Worm (Caenorhabditis elegans) whole organism, L3 larva: ENCODE measurements around the gene aqp-4.

Source experiments
- R02D3.7 ChIP-seq: fragments of 150-350 bp; optimal IDR thresholded peaks from 2 replicates; lab custom pipeline; 2014; ENCODE audit warnings: missing biosample characterization, missing genetic modification characterization
- ZK546.5 ChIP-seq: sonication (generic microtip); optimal IDR thresholded peaks from 2 replicates; lab custom pipeline; 2017; ENCODE audit warnings: missing biosample characterization, missing genetic modification characterization
- aly-2 ChIP-seq: fragments of 150-350 bp; optimal IDR thresholded peaks from 2 replicates; lab custom pipeline; 2014; ENCODE audit warnings: missing biosample characterization, missing genetic modification characterization
- ama-1 ChIP-seq: fragments of 150-350 bp; optimal IDR thresholded peaks from 2 replicates; lab custom pipeline; 2018
- ceh-16 ChIP-seq: sonication (generic microtip); optimal IDR thresholded peaks from 2 replicates; lab custom pipeline; 2017; ENCODE audit warnings: missing biosample characterization, missing genetic modification characterization
- ceh-9 ChIP-seq: sonication (generic microtip); optimal IDR thresholded peaks from 2 replicates; lab custom pipeline; 2018; ENCODE audit warnings: missing biosample characterization, missing genetic modification characterization
- egl-27 ChIP-seq: sonication (generic microtip); optimal IDR thresholded peaks from 4 replicates; lab custom pipeline; 2017; ENCODE audit warnings: missing biosample characterization, missing genetic modification reagents, missing genetic modification characterization
- egl-5 ChIP-seq: fragments of 150-350 bp; optimal IDR thresholded peaks from 2 replicates; lab custom pipeline; 2017; ENCODE audit warnings: missing biosample characterization, missing genetic modification reagents, missing genetic modification characterization, inconsistent platforms
- elt-1 ChIP-seq: fragments of 150-350 bp; optimal IDR thresholded peaks from 2 replicates; lab custom pipeline; 2014; ENCODE audit warnings: missing biosample characterization, missing genetic modification characterization
- elt-3 ChIP-seq, 3 experiments: fragments of 150-350 bp in 1 of 3; sonication (generic microtip) in 2 of 3; optimal IDR thresholded peaks; 2 replicates in 2 of 3; 4 replicates in 1 of 3; lab custom pipeline; 2014 to 2017; ENCODE audit warnings: missing biosample characterization in 3 of 3, missing genetic modification characterization in 3 of 3
- eor-1 ChIP-seq, 2 experiments: fragments of 150-350 bp; optimal IDR thresholded peaks; 2 replicates each; lab custom pipeline; 2014 to 2018; ENCODE audit warnings: missing biosample characterization in 2 of 2, missing genetic modification characterization in 2 of 2
- fkh-10 ChIP-seq: sonication (generic microtip); optimal IDR thresholded peaks from 2 replicates; lab custom pipeline; 2017; ENCODE audit warnings: missing biosample characterization, missing genetic modification reagents, missing genetic modification characterization
- fos-1 ChIP-seq: fragments of 150-350 bp; optimal IDR thresholded peaks from 2 replicates; lab custom pipeline; 2014; ENCODE audit warnings: missing biosample characterization, missing genetic modification characterization
- hmg-11 ChIP-seq: sonication (generic microtip); optimal IDR thresholded peaks from 2 replicates; lab custom pipeline; 2016; ENCODE audit warnings: missing genetic modification characterization, missing compliant biosample characterization
- jun-1 ChIP-seq: fragments of 150-350 bp; optimal IDR thresholded peaks from 2 replicates; lab custom pipeline; 2014; ENCODE audit warnings: missing biosample characterization, missing genetic modification reagents, missing genetic modification characterization
- lin-15B ChIP-seq: fragments of 150-350 bp; optimal IDR thresholded peaks from 2 replicates; lab custom pipeline; 2014; ENCODE audit warnings: missing biosample characterization, missing genetic modification characterization
- lin-39 ChIP-seq: fragments of 150-350 bp; optimal IDR thresholded peaks from 2 replicates; lab custom pipeline; 2018; ENCODE audit warnings: missing biosample characterization, missing genetic modification reagents, missing genetic modification characterization
- lsy-12 ChIP-seq: sonication (generic microtip); optimal IDR thresholded peaks from 2 replicates; lab custom pipeline; 2016; ENCODE audit warnings: mild to moderate bottlenecking, missing genetic modification characterization, missing compliant biosample characterization
- mdl-1 ChIP-seq: fragments of 150-350 bp; optimal IDR thresholded peaks from 2 replicates; lab custom pipeline; 2014; ENCODE audit warnings: missing biosample characterization, missing genetic modification characterization
- mml-1 ChIP-seq: fragments of 150-350 bp; sonication (generic microtip); optimal IDR thresholded peaks from 3 replicates; lab custom pipeline; 2014; ENCODE audit warnings: missing biosample characterization, missing genetic modification characterization
- nfya-1 ChIP-seq: sonication (generic microtip); optimal IDR thresholded peaks from 2 replicates; lab custom pipeline; 2017; ENCODE audit warnings: missing genetic modification characterization, mild to moderate bottlenecking, missing compliant biosample characterization, antibody characterized with exemption, moderate library complexity; ENCODE audit not compliant: insufficient read depth
- nhr-11 ChIP-seq: fragments of 150-350 bp; optimal IDR thresholded peaks from 2 replicates; lab custom pipeline; 2014; ENCODE audit warnings: missing biosample characterization, missing genetic modification characterization
- nhr-12 ChIP-seq: fragments of 150-350 bp; optimal IDR thresholded peaks from 2 replicates; lab custom pipeline; 2014; ENCODE audit warnings: missing biosample characterization, missing genetic modification characterization
- nhr-237 ChIP-seq: fragments of 150-350 bp; optimal IDR thresholded peaks from 2 replicates; lab custom pipeline; 2014; ENCODE audit warnings: missing biosample characterization, missing genetic modification characterization
- nhr-25 ChIP-seq: sonication (generic microtip); optimal IDR thresholded peaks from 2 replicates; lab custom pipeline; 2017; ENCODE audit warnings: missing biosample characterization, missing genetic modification characterization
- nhr-28 ChIP-seq: fragments of 150-350 bp; optimal IDR thresholded peaks from 2 replicates; lab custom pipeline; 2014; ENCODE audit warnings: missing biosample characterization, missing genetic modification characterization
- nhr-67 ChIP-seq: fragments of 150-350 bp; optimal IDR thresholded peaks from 2 replicates; lab custom pipeline; 2014; ENCODE audit warnings: missing biosample characterization, missing genetic modification characterization
- nhr-76 ChIP-seq: fragments of 150-350 bp; sonication (generic microtip); optimal IDR thresholded peaks from 5 replicates; lab custom pipeline; 2014; ENCODE audit warnings: missing biosample characterization, missing genetic modification characterization
- nhr-77 ChIP-seq: fragments of 150-350 bp; optimal IDR thresholded peaks from 2 replicates; lab custom pipeline; 2014; ENCODE audit warnings: missing biosample characterization, missing genetic modification characterization
- pha-4 ChIP-seq: fragments of 150-350 bp; optimal IDR thresholded peaks from 2 replicates; lab custom pipeline; 2014; ENCODE audit warnings: missing biosample characterization, missing genetic modification reagents, missing genetic modification characterization
- pqm-1 ChIP-seq: fragments of 150-350 bp; optimal IDR thresholded peaks from 2 replicates; lab custom pipeline; 2017; ENCODE audit warnings: missing biosample characterization, missing genetic modification characterization, inconsistent platforms
- sea-2 ChIP-seq: fragments of 150-350 bp; sonication (generic microtip); optimal IDR thresholded peaks from 4 replicates; lab custom pipeline; 2014; ENCODE audit warnings: missing biosample characterization, missing genetic modification reagents, missing genetic modification characterization
- skn-1 ChIP-seq: fragments of 150-350 bp; optimal IDR thresholded peaks from 2 replicates; lab custom pipeline; 2014; ENCODE audit warnings: missing biosample characterization, missing genetic modification characterization
- tbx-2 ChIP-seq: sonication (generic microtip); optimal IDR thresholded peaks from 2 replicates; lab custom pipeline; 2016; ENCODE audit warnings: mild to moderate bottlenecking, missing genetic modification characterization, missing compliant biosample characterization
- unc-62 ChIP-seq: fragments of 150-350 bp; sonication (generic microtip); optimal IDR thresholded peaks from 4 replicates; lab custom pipeline; 2014; ENCODE audit warnings: missing biosample characterization, missing genetic modification reagents, missing genetic modification characterization
- ztf-11 ChIP-seq: fragments of 150-350 bp; optimal IDR thresholded peaks from 2 replicates; lab custom pipeline; 2014; ENCODE audit warnings: missing biosample characterization, missing genetic modification characterization
- ztf-4 ChIP-seq: fragments of 150-350 bp; optimal IDR thresholded peaks from 2 replicates; lab custom pipeline; 2014; ENCODE audit warnings: missing biosample characterization, missing genetic modification characterization

aqp-4 gene

ce11 chrV:9752918-9753317 is 15.6 kb downstream of the aqp-4 start, which contains the start of gene F58E6.6:
F58E6.6 (minus strand) TSS chrV:9753018.
- TF ChIP-seq jun-1 (tag; lab: Kevin White, UChicago) = no peak
- no peak for TF ChIP-seq ceh-9
- no peak for TF ChIP-seq ztf-4 (tag; lab: Kevin White, UChicago)
- TF ChIP-seq sea-2 = no peak
- TF ChIP-seq nhr-76 (tag; lab: Kevin White, UChicago) = no peak
- TF ChIP-seq eor-1 (tag; optimal IDR thresholded peaks at IDR 0.05; lab: Kevin White, UChicago) = no peak
- no peak for TF ChIP-seq fkh-10 (GFP tag; lab: Kevin White, UChicago)
- no peak for TF ChIP-seq aly-2
- TF ChIP-seq ceh-16 (tag; lab: Kevin White, UChicago) = no peak
- TF ChIP-seq hmg-11 (tag; lab: Kevin White, UChicago) = no peak
- TF ChIP-seq ama-1 (lab: Kevin White, UChicago) = no peak
- TF ChIP-seq lin-39 (tag; lab: Kevin White, UChicago) = no peak
- no peak for TF ChIP-seq tbx-2 (tag; lab: Kevin White, UChicago)
- TF ChIP-seq elt-3 (tag; optimal IDR thresholded peaks at IDR 0.05; lab: Kevin White, UChicago) = no peak
- no peak for TF ChIP-seq ZK546.5 (tag; lab: Kevin White, UChicago)

DNA sequence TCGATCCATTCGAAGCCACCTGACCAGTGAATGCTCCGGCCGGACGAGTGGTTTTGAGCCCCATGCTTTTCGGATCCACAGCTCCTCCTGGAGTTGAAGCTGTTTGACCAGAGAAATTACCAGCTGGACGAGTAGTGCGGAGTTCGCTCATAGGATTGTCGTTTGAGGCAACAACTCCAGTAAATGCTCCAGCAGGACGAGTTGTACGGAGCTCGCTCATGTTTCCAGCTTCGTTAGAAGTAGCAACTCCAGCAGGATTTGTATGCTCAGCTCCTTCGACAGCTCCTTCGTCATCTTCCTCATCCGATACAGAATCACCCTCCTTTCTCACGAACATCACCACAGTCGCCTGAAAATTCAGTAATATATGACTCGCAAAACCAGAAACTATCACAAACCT is 16.2 kb downstream of the aqp-4 start:
- TF ChIP-seq ztf-4 (tag; lab: Kevin White, UChicago) (no peak), ztf-11 (tag; lab: Kevin White, UChicago) (no peak), egl-27 (no peak), nfya-1 (tag; lab: Kevin White, UChicago) (no peak), nhr-77 (tag; lab: Kevin White, UChicago) (no peak), egl-5 (tag; lab: Kevin White, UChicago) (no peak), lsy-12 (no peak), lin-15B (tag; lab: Kevin White, UChicago) (no peak), fos-1 (tag; lab: Kevin White, UChicago) (no peak), R02D3.7 (tag; lab: Kevin White, UChicago) (no peak), nhr-67 (no peak), pqm-1 (tag; lab: Kevin White, UChicago) (no peak), pha-4 (tag; lab: Kevin White, UChicago) (no peak), nhr-76 (tag; lab: Kevin White, UChicago) (no peak), jun-1 (tag; lab: Kevin White, UChicago) (no peak), skn-1 (no peak)
- TF ChIP-seq, all 47 proteins: peak for 0

ce11 chrV:9754459-9754858 is 17.1 kb downstream of the aqp-4 start, which contains the start of gene F58E6.5:
F58E6.5 (minus strand) TSS chrV:9754559.
- TF ChIP-seq unc-62 (GFP tag; lab: Kevin White, UChicago) = no peak
- TF ChIP-seq nhr-11 (tag; lab: Kevin White, UChicago) = no peak
- no peak for TF ChIP-seq egl-27
- TF ChIP-seq mml-1 (tag; lab: Kevin White, UChicago) = no peak
- no peak for TF ChIP-seq elt-1 (tag; lab: Kevin White, UChicago)
- TF ChIP-seq hmg-11 (tag; lab: Kevin White, UChicago) = no peak
- TF ChIP-seq ztf-11 (tag; lab: Kevin White, UChicago) = no peak
- no peak for TF ChIP-seq nhr-12
- TF ChIP-seq nhr-237 (tag; lab: Kevin White, UChicago) = no peak
- no peak for TF ChIP-seq nhr-25 (tag; lab: Kevin White, UChicago)
- no peak for TF ChIP-seq R02D3.7 (tag; lab: Kevin White, UChicago)
- TF ChIP-seq ztf-4 (tag; lab: Kevin White, UChicago) = no peak
- TF ChIP-seq aly-2 = no peak
- no peak for TF ChIP-seq nhr-28 (tag; lab: Kevin White, UChicago)
- no peak for TF ChIP-seq egl-5 (tag; lab: Kevin White, UChicago)
- TF ChIP-seq, all 47 proteins: peak for 0

ce11 chrV:9755725-9756124 is 18.4 kb downstream of the aqp-4 start, which contains the start of gene F58E6.8:
F58E6.8 (minus strand) TSS chrV:9755825.
- no peak for TF ChIP-seq nfya-1 (tag; lab: Kevin White, UChicago)
- no peak for TF ChIP-seq mdl-1 (tag; lab: Kevin White, UChicago)
- no peak for TF ChIP-seq lsy-12
